Fruit fly (Drosophila melanogaster) whole organism, embryonic: Measurements from ENCODE around the gene aln.

ENCODE experiments used
- Abd-B ChIP-seq: fragments of 200-800 bp; sonication (Bioruptor generic); optimal IDR thresholded peaks from 2 replicates; lab custom pipeline; 2018; ENCODE audit warnings: missing biosample characterization, mild to moderate bottlenecking, missing genetic modification characterization, moderate library complexity
- Bgb ChIP-seq: fragments of 200-800 bp; sonication (Bioruptor generic); IDR thresholded peaks from 2 replicates; pipeline ENCODE4 v1.3.6; 2022; ENCODE audit warnings: missing biosample characterization, missing genetic modification characterization; ENCODE audit not compliant: partially characterized antibody
- C15 ChIP-seq: fragments of 200-800 bp; sonication (Bioruptor generic); IDR thresholded peaks from 3 replicates; pipeline ENCODE4 v1.3.6; 2022; ENCODE audit warnings: missing biosample characterization, missing genetic modification characterization
- CG10209 ChIP-seq: fragments of 200-800 bp; sonication (Bioruptor generic); optimal IDR thresholded peaks from 3 replicates; lab custom pipeline; 2017; ENCODE audit warnings: missing biosample characterization, mild to moderate bottlenecking, missing genetic modification characterization, missing genetic modification reagents
- CG10321 ChIP-seq: fragments of 200-800 bp; sonication (Bioruptor generic); IDR thresholded peaks from 2 replicates; pipeline ENCODE4 v1.3.6; 2022; ENCODE audit warnings: missing biosample characterization, missing genetic modification characterization
- CG11247 ChIP-seq: fragments of 200-800 bp; sonication (Bioruptor generic); IDR thresholded peaks from 2 replicates; pipeline ENCODE4 v1.3.6; 2022; ENCODE audit warnings: missing biosample characterization, missing genetic modification characterization
- CG12104 ChIP-seq: fragments of 200-800 bp; sonication (Bioruptor generic); optimal IDR thresholded peaks from 3 replicates; lab custom pipeline; 2016; ENCODE audit warnings: missing biosample characterization, missing genetic modification characterization
- CG13894 ChIP-seq: fragments of 200-800 bp; sonication (Bioruptor generic); optimal IDR thresholded peaks from 3 replicates; lab custom pipeline; 2018; ENCODE audit warnings: missing biosample characterization, mild to moderate bottlenecking, missing genetic modification characterization, moderate library complexity
- CG14050 ChIP-seq: fragments of 200-800 bp; sonication (Bioruptor generic); IDR thresholded peaks from 3 replicates; pipeline ENCODE4 v1.3.6; 2022; ENCODE audit warnings: missing biosample characterization, missing genetic modification characterization
- CG1529 ChIP-seq: fragments of 200-800 bp; sonication (Bioruptor generic); optimal IDR thresholded peaks from 3 replicates; lab custom pipeline; 2018; ENCODE audit warnings: missing biosample characterization, missing genetic modification characterization
- CG1647 ChIP-seq: fragments of 200-800 bp; sonication (Bioruptor generic); optimal IDR thresholded peaks from 3 replicates; lab custom pipeline; 2016; ENCODE audit warnings: missing biosample characterization, missing genetic modification characterization
- CG16813 ChIP-seq: fragments of 200-800 bp; sonication (Bioruptor generic); IDR thresholded peaks from 3 replicates; pipeline ENCODE4 v1.3.6; 2022; ENCODE audit warnings: missing biosample characterization, missing genetic modification characterization; ENCODE audit not compliant: partially characterized antibody
- CG16863 ChIP-seq: fragments of 200-800 bp; sonication (Bioruptor generic); optimal IDR thresholded peaks from 3 replicates; lab custom pipeline; 2016; ENCODE audit warnings: missing biosample characterization, missing genetic modification characterization
- CG17612 ChIP-seq: fragments of 200-800 bp; sonication (Bioruptor generic); IDR thresholded peaks from 2 replicates; pipeline ENCODE4 v1.3.6; 2022; ENCODE audit warnings: missing biosample characterization, missing genetic modification characterization
- CG18476 ChIP-seq: fragments of 200-800 bp; sonication (Bioruptor generic); optimal IDR thresholded peaks from 2 replicates; lab custom pipeline; 2016; ENCODE audit warnings: missing biosample characterization, mild to moderate bottlenecking, missing genetic modification characterization
- CG2712 ChIP-seq: fragments of 200-800 bp; optimal IDR thresholded peaks from 3 replicates; lab custom pipeline; 2019; ENCODE audit warnings: missing biosample characterization, mild to moderate bottlenecking, missing genetic modification characterization, moderate library complexity
- CG31365 ChIP-seq: fragments of 200-800 bp; sonication (Bioruptor generic); optimal IDR thresholded peaks from 2 replicates; lab custom pipeline; 2018; ENCODE audit warnings: missing biosample characterization, mild to moderate bottlenecking, missing genetic modification characterization
- CG32767 ChIP-seq: fragments of 200-800 bp; sonication (Bioruptor generic); IDR thresholded peaks from 2 replicates; pipeline ENCODE4 v1.3.6; 2022; ENCODE audit warnings: missing biosample characterization, missing genetic modification characterization
- CG32772 ChIP-seq: fragments of 200-800 bp; sonication (Bioruptor generic); IDR thresholded peaks from 2 replicates; pipeline ENCODE4 v1.3.6; 2022; ENCODE audit warnings: missing biosample characterization, missing genetic modification characterization
- CG42726 ChIP-seq: fragments of 200-800 bp; sonication (Bioruptor generic); IDR thresholded peaks from 2 replicates; pipeline ENCODE4 v1.3.6; 2022; ENCODE audit warnings: missing biosample characterization, missing genetic modification characterization; ENCODE audit not compliant: partially characterized antibody
- CG4404 ChIP-seq: fragments of 200-800 bp; sonication (Bioruptor generic); IDR thresholded peaks from 2 replicates; pipeline ENCODE4 v1.3.6; 2022; ENCODE audit warnings: missing biosample characterization, missing genetic modification characterization
- CG4424 ChIP-seq: fragments of 200-800 bp; sonication (Bioruptor generic); optimal IDR thresholded peaks from 3 replicates; lab custom pipeline; 2016; ENCODE audit warnings: missing biosample characterization, missing genetic modification characterization
- CG5953 ChIP-seq: fragments of 200-800 bp; sonication (Bioruptor generic); IDR thresholded peaks from 2 replicates; pipeline ENCODE4 v1.3.6; 2022; ENCODE audit warnings: missing biosample characterization, missing genetic modification characterization
- CG6689 ChIP-seq: fragments of 200-800 bp; sonication (Bioruptor generic); IDR thresholded peaks from 2 replicates; pipeline ENCODE4 v1.3.6; 2022; ENCODE audit warnings: missing biosample characterization, missing genetic modification characterization
- CG8478 ChIP-seq: fragments of >200 bp; optimal IDR thresholded peaks from 2 replicates; lab custom pipeline; 2018
- E2f2 ChIP-seq: fragments of 200-800 bp; sonication (Bioruptor generic); IDR thresholded peaks from 2 replicates; pipeline ENCODE4 v1.3.6; 2022; ENCODE audit warnings: missing biosample characterization, missing genetic modification characterization
- Elba2 ChIP-seq: fragments of 200-800 bp; sonication (Bioruptor generic); optimal IDR thresholded peaks from 3 replicates; lab custom pipeline; 2016; ENCODE audit warnings: missing biosample characterization, missing genetic modification characterization
- Ets65A ChIP-seq: fragments of 200-800 bp; sonication (Bioruptor generic); peaks from one replicate; lab custom pipeline; 2016; ENCODE audit warnings: missing biosample characterization, missing genetic modification characterization
- Fer1 ChIP-seq: fragments of 200-800 bp; sonication (Bioruptor generic); optimal IDR thresholded peaks from 2 replicates; lab custom pipeline; 2017; ENCODE audit warnings: missing biosample characterization, mild to moderate bottlenecking, missing genetic modification characterization
- Hmx ChIP-seq: fragments of 200-800 bp; sonication (Bioruptor generic); optimal IDR thresholded peaks from 2 replicates; lab custom pipeline; 2016; ENCODE audit warnings: missing biosample characterization, missing genetic modification characterization
- Lim3 ChIP-seq: fragments of 200-800 bp; sonication (Bioruptor generic); IDR thresholded peaks from 2 replicates; pipeline ENCODE4 v1.3.6; 2022; ENCODE audit warnings: missing biosample characterization, missing genetic modification characterization
- Lpt ChIP-seq: fragments of >200 bp; optimal IDR thresholded peaks from 2 replicates; lab custom pipeline; 2018; ENCODE audit warnings: missing biosample characterization, missing genetic modification characterization
- MBD-R2 ChIP-seq: fragments of 200-800 bp; sonication (Bioruptor generic); IDR thresholded peaks from 2 replicates; pipeline ENCODE4 v1.3.6; 2022; ENCODE audit warnings: missing biosample characterization, missing genetic modification characterization
- MESR4 ChIP-seq: fragments of 200-800 bp; sonication (Bioruptor generic); optimal IDR thresholded peaks from 2 replicates; lab custom pipeline; 2018; ENCODE audit warnings: missing biosample characterization, mild to moderate bottlenecking, missing genetic modification characterization, moderate library complexity
- Myb ChIP-seq: fragments of 200-800 bp; sonication (Bioruptor generic); optimal IDR thresholded peaks from 2 replicates; lab custom pipeline; 2016; ENCODE audit warnings: missing biosample characterization, missing genetic modification characterization
- Neu2 ChIP-seq: fragments of 200-800 bp; sonication (Bioruptor generic); optimal IDR thresholded peaks from 3 replicates; lab custom pipeline; 2016; ENCODE audit warnings: missing biosample characterization, missing genetic modification characterization, borderline replicate concordance
- PHDP ChIP-seq: fragments of 200-800 bp; sonication (Bioruptor generic); optimal IDR thresholded peaks from 3 replicates; lab custom pipeline; 2018; ENCODE audit warnings: missing biosample characterization, mild to moderate bottlenecking, missing genetic modification characterization, moderate library complexity
- Sox102F ChIP-seq: fragments of 200-800 bp; sonication (Bioruptor generic); optimal IDR thresholded peaks from 2 replicates; lab custom pipeline; 2018; ENCODE audit warnings: missing biosample characterization, mild to moderate bottlenecking, missing genetic modification characterization, moderate library complexity
- Usf ChIP-seq: fragments of 200-800 bp; sonication (Bioruptor generic); optimal IDR thresholded peaks from 2 replicates; lab custom pipeline; 2017; ENCODE audit warnings: missing genotype, missing biosample characterization, missing genetic modification characterization
- bcd ChIP-seq: fragments of 200-800 bp; sonication (Bioruptor generic); optimal IDR thresholded peaks from 2 replicates; lab custom pipeline; 2017; ENCODE audit warnings: missing biosample characterization, mild to moderate bottlenecking, missing genetic modification characterization
- dysf ChIP-seq: fragments of 200-800 bp; sonication (Bioruptor generic); IDR thresholded peaks from 3 replicates; pipeline ENCODE4 v1.3.6; 2022; ENCODE audit warnings: missing biosample characterization, missing genetic modification characterization
- fd3F ChIP-seq: fragments of 200-800 bp; sonication (Bioruptor generic); optimal IDR thresholded peaks from 2 replicates; lab custom pipeline; 2018; ENCODE audit warnings: missing biosample characterization, mild to moderate bottlenecking, missing genetic modification characterization, moderate library complexity
- fd64A ChIP-seq: fragments of 200-800 bp; sonication (Bioruptor generic); optimal IDR thresholded peaks from 3 replicates; lab custom pipeline; 2018; ENCODE audit warnings: missing biosample characterization, mild to moderate bottlenecking, missing genetic modification characterization
- gsb-n ChIP-seq: fragments of 200-800 bp; sonication (Bioruptor generic); optimal IDR thresholded peaks from 3 replicates; lab custom pipeline; 2018; ENCODE audit warnings: missing biosample characterization, mild to moderate bottlenecking, missing genetic modification characterization
- mam ChIP-seq: fragments of 200-800 bp; sonication (Bioruptor generic); optimal IDR thresholded peaks from 3 replicates; lab custom pipeline; 2016; ENCODE audit warnings: missing biosample characterization, missing genetic modification characterization
- pan ChIP-seq, 4 experiments: fragments of >200 bp in 3 of 4; fragments of 200-800 bp in 1 of 4; sonication (Bioruptor generic) in 1 of 4; optimal IDR thresholded peaks in 3 of 4; IDR thresholded peaks in 1 of 4; 2 replicates each; pipeline versions ENCODE4 v1.3.6 to Lab custom; 2017 to 2022; ENCODE audit warnings: missing biosample characterization in 2 of 4, missing genetic modification characterization in 2 of 4, mixed read lengths in 1 of 4
- slbo ChIP-seq: fragments of 200-800 bp; sonication (Bioruptor generic); IDR thresholded peaks from 2 replicates; pipeline ENCODE4 v1.3.6; 2022; ENCODE audit warnings: missing biosample characterization, missing genetic modification characterization
- ttk ChIP-seq: fragments of 200-800 bp; sonication (Bioruptor generic); IDR thresholded peaks from 2 replicates; pipeline ENCODE4 v2.1.2; 2022; ENCODE audit warnings: missing biosample characterization, missing genetic modification characterization
- twi ChIP-seq: fragments of 200-800 bp; optimal IDR thresholded peaks from 2 replicates; lab custom pipeline; 2019; ENCODE audit warnings: missing biosample characterization, mild to moderate bottlenecking, missing genetic modification characterization, moderate library complexity
- zen ChIP-seq: fragments of 200-800 bp; sonication (Bioruptor generic); optimal IDR thresholded peaks from 3 replicates; lab custom pipeline; 2018; ENCODE audit warnings: missing biosample characterization, mild to moderate bottlenecking, missing genetic modification characterization, moderate library complexity

aln gene

dm6 chr3L:1034190-1034886 is 40.6 kb downstream of the aln start, which contains the start of the genes CG9205 and trio (continued):
- TF ChIP-seq CG10321 (GFP tag; lab: Robert Waterston, UW) (peak; percentile 33; the same call in 1 of the 2 replicates), pan (optimal IDR thresholded peaks at IDR 0.05; lab: Kevin White, UChicago) (no peak), pan (GFP tag; optimal IDR thresholded peaks at IDR 0.05 in 1 of 2, IDR thresholded peaks at IDR 0.05 in 1 of 2) (no peak), CG17612 (GFP tag; lab: Robert Waterston, UW) (no peak), CG16863 (GFP tag; lab: Kevin White, UChicago) (no peak), CG1647 (GFP tag; lab: Kevin White, UChicago) (no peak), Usf (GFP tag; lab: Kevin White, UChicago) (no peak), MESR4 (GFP tag; lab: Kevin White, UChicago) (peak; percentile 52), Abd-B (no peak), CG4404 (GFP tag; lab: Robert Waterston, UW) (no peak), mam (GFP tag; lab: Kevin White, UChicago) (no peak), Elba2 (GFP tag; lab: Kevin White, UChicago) (no peak), CG8478 (lab: Kevin White, UChicago) (peak; percentile 37), CG6689 (GFP tag; lab: Robert Waterston, UW) (no peak), CG12104 (GFP tag; lab: Kevin White, UChicago) (no peak), CG11247 (GFP tag; lab: Robert Waterston, UW) (peak; percentile 36; the same call in 1 of the 2 replicates), dysf (GFP tag; lab: Robert Waterston, UW) (no peak), PHDP (tag; lab: Kevin White, UChicago) (no peak), fd3F (GFP tag; lab: Kevin White, UChicago) (no peak), Myb (GFP tag; lab: Kevin White, UChicago) (no peak), Fer1 (GFP tag; lab: Kevin White, UChicago) (no peak), fd64A (GFP tag; lab: Kevin White, UChicago) (no peak), CG42726 (GFP tag; lab: Robert Waterston, UW) (no peak), CG31365 (tag; lab: Kevin White, UChicago) (peak; percentile 94), CG10209 (GFP tag; lab: Kevin White, UChicago) (no peak), MBD-R2 (GFP tag; lab: Robert Waterston, UW) (no peak; the same call in 1 of the 2 replicates), ttk (GFP tag; lab: Robert Waterston, UW) (no peak), Lim3 (GFP tag; lab: Robert Waterston, UW) (no peak), twi (peak; percentile 35), Sox102F (GFP tag; lab: Kevin White, UChicago) (no peak), zen (no peak), Lpt (GFP tag; lab: Kevin White, UChicago) (no peak), E2f2 (GFP tag; lab: Robert Waterston, UW) (peak; percentile 59), CG5953 (GFP tag; lab: Robert Waterston, UW) (no peak), CG18476 (GFP tag; lab: Kevin White, UChicago) (no peak), bcd (GFP tag; lab: Kevin White, UChicago) (no peak), C15 (0 out of 3 replicates have a peak, but pooled peaks have one; percentile 25), CG1529 (GFP tag; lab: Kevin White, UChicago) (no peak), Ets65A (GFP tag; lab: Kevin White, UChicago) (no peak), CG32767 (peak; percentile 25; the same call in 1 of the 2 replicates), Neu2 (no peak), CG16813 (GFP tag; lab: Robert Waterston, UW) (no peak), CG4424 (GFP tag; lab: Kevin White, UChicago) (no peak), CG13894 (no peak), CG2712 (tag; lab: Kevin White, UChicago) (no peak), Hmx (no peak), Bgb (no peak), CG14050 (GFP tag; lab: Robert Waterston, UW) (no peak), slbo (GFP tag; lab: Robert Waterston, UW) (no peak), gsb-n (tag; lab: Kevin White, UChicago) (no peak), CG32772 (GFP tag; lab: Robert Waterston, UW) (peak; percentile 37)
